Worm (Caenorhabditis elegans) whole organism, L4 larva: ENCODE measurements around the gene cyp-25A2.
"Not testable (repeated sequence)": the region's sequence is repeated elsewhere in the genome, so short reads cannot be mapped to it uniquely, and the experiment has no call there.

ENCODE experiments used
- R02D3.7 ChIP-seq: fragments of 150-350 bp; sonication (generic microtip); optimal IDR thresholded peaks from 3 replicates; lab custom pipeline; 2014; ENCODE audit warnings: missing biosample characterization, missing genetic modification characterization
- aly-2 ChIP-seq: sonication (generic microtip); optimal IDR thresholded peaks from 2 replicates; lab custom pipeline; 2018; ENCODE audit warnings: missing biosample characterization, missing genetic modification characterization
- daf-12 ChIP-seq: fragments of 150-350 bp; optimal IDR thresholded peaks from 2 replicates; lab custom pipeline; 2014; ENCODE audit warnings: missing biosample characterization, missing genetic modification reagents, missing genetic modification characterization
- dpl-1 ChIP-seq: fragments of 150-350 bp; optimal IDR thresholded peaks from 2 replicates; lab custom pipeline; 2014; ENCODE audit warnings: missing biosample characterization, missing genetic modification reagents, missing genetic modification characterization
- lin-39 ChIP-seq: fragments of 150-350 bp; optimal IDR thresholded peaks from 2 replicates; lab custom pipeline; 2014; ENCODE audit warnings: missing biosample characterization, missing genetic modification reagents, missing genetic modification characterization
- madf-9 ChIP-seq: fragments of 200-800 bp; sonication (Bioruptor generic); conservative IDR thresholded peaks from 2 replicates; pipeline ENCODE4 v1.3.6; 2022; ENCODE audit warnings: missing genetic modification reagents, missing genetic modification characterization, missing compliant biosample characterization
- nhr-76 ChIP-seq: fragments of 150-350 bp; optimal IDR thresholded peaks from 2 replicates; lab custom pipeline; 2014; ENCODE audit warnings: missing biosample characterization, missing genetic modification characterization
- pha-4 ChIP-seq, 2 experiments: fragments of 150-350 bp in 1 of 2; fragments of 200-800 bp in 1 of 2; sonication (Bioruptor generic) in 1 of 2; IDR thresholded peaks in 1 of 2; optimal IDR thresholded peaks in 1 of 2; 2 replicates each; pipeline versions ENCODE4 v1.3.6 to Lab custom; 2014 to 2022; ENCODE audit warnings: missing genetic modification characterization in 2 of 2, missing genetic modification reagents in 2 of 2, missing biosample characterization in 1 of 2, missing compliant biosample characterization in 1 of 2
- unc-130 ChIP-seq: sonication (generic microtip); optimal IDR thresholded peaks from 2 replicates; lab custom pipeline; 2016; ENCODE audit warnings: missing genetic modification reagents, missing genetic modification characterization, missing compliant biosample characterization

DNA sequence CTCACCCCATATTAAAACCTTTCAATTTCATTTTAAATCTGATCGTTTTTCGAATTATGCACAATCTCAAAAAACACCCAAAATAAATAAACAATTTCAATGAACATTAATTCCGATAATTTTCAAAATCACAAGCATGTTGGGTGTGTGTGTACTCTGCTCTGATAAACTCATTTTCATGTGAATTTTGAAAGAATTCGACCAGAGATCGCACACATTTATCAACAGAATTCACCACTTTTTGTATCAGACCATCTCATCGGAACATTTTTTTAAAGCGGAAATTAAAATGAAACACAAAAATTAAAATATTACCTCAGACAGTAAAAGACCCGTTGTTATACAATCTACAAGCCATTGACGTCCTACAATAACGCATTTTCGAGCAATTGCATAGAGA lies 23.0 kb downstream of the cyp-25A2 start:
- not testable (repeated sequence) for TF ChIP-seq madf-9 (GFP tag; lab: Robert Waterston, UW); daf-12 (tag; lab: Kevin White, UChicago); lin-39 (tag; lab: Kevin White, UChicago); aly-2 (tag; lab: Kevin White, UChicago); unc-130 (GFP tag; lab: Kevin White, UChicago); dpl-1 (GFP tag; lab: Kevin White, UChicago); nhr-76 (tag; lab: Kevin White, UChicago); pha-4 (GFP tag; IDR thresholded peaks at IDR 0.05; lab: Robert Waterston, UW); pha-4 (tag; optimal IDR thresholded peaks at IDR 0.05; lab: Kevin White, UChicago); R02D3.7 (tag; lab: Kevin White, UChicago)
